Fruit fly (Drosophila melanogaster) whole organism, embryonic: ENCODE data around the gene Arl6IP1.

Experiments
- Awh ChIP-seq: fragments of 200-800 bp; sonication (Bioruptor generic); IDR thresholded peaks from 2 replicates; pipeline ENCODE4, ENCODE4 v1.3.6; 2022; ENCODE audit warnings: missing biosample characterization, missing genetic modification characterization
- B-H1 ChIP-seq: fragments of 200-800 bp; sonication (Bioruptor generic); IDR thresholded peaks from 3 replicates; pipeline ENCODE4 v1.3.6; 2022; ENCODE audit warnings: missing biosample characterization, missing genetic modification characterization
- CG10209 ChIP-seq: fragments of 200-800 bp; sonication (Bioruptor generic); optimal IDR thresholded peaks from 3 replicates; lab custom pipeline; 2017; ENCODE audit warnings: missing biosample characterization, mild to moderate bottlenecking, missing genetic modification characterization, missing genetic modification reagents
- CG13424 ChIP-seq: fragments of 200-800 bp; sonication (Bioruptor generic); optimal IDR thresholded peaks from 2 replicates; lab custom pipeline; 2019; ENCODE audit warnings: missing biosample characterization, mild to moderate bottlenecking, missing genetic modification characterization, moderate library complexity
- CG16815 ChIP-seq: fragments of 200-800 bp; sonication (Bioruptor generic); optimal IDR thresholded peaks from 3 replicates; lab custom pipeline; 2017; ENCODE audit warnings: missing biosample characterization, mild to moderate bottlenecking, missing genetic modification characterization
- CG18262 ChIP-seq: fragments of 200-800 bp; optimal IDR thresholded peaks from 3 replicates; lab custom pipeline; 2019; ENCODE audit warnings: missing biosample characterization, mild to moderate bottlenecking, missing genetic modification characterization, moderate library complexity
- CG1832 ChIP-seq: fragments of 200-800 bp; sonication (Bioruptor generic); optimal IDR thresholded peaks from 2 replicates; lab custom pipeline; 2017; ENCODE audit warnings: missing biosample characterization, mild to moderate bottlenecking, missing genetic modification characterization, inconsistent platforms
- CG31365 ChIP-seq: fragments of 200-800 bp; sonication (Bioruptor generic); optimal IDR thresholded peaks from 2 replicates; lab custom pipeline; 2018; ENCODE audit warnings: missing biosample characterization, mild to moderate bottlenecking, missing genetic modification characterization
- CG33213 ChIP-seq: fragments of 200-800 bp; sonication (Bioruptor generic); optimal IDR thresholded peaks from 3 replicates; lab custom pipeline; 2016; ENCODE audit warnings: missing biosample characterization, missing genetic modification characterization
- CG34376 ChIP-seq: fragments of 200-800 bp; sonication (Bioruptor generic); optimal IDR thresholded peaks from 2 replicates; lab custom pipeline; 2018; ENCODE audit warnings: missing biosample characterization, mild to moderate bottlenecking, missing genetic modification characterization
- CG4730 ChIP-seq: fragments of 200-800 bp; sonication (Bioruptor generic); IDR thresholded peaks from 2 replicates; pipeline ENCODE4 v1.3.6; 2022; ENCODE audit warnings: missing biosample characterization, missing genetic modification characterization
- CG8944 ChIP-seq: fragments of 200-800 bp; sonication (Bioruptor generic); optimal IDR thresholded peaks from 3 replicates; lab custom pipeline; 2016; ENCODE audit warnings: missing biosample characterization, missing genetic modification characterization
- CG9215 ChIP-seq: fragments of 200-800 bp; sonication (Bioruptor generic); IDR thresholded peaks from 2 replicates; pipeline ENCODE4 v1.3.6; 2022; ENCODE audit warnings: missing biosample characterization, missing genetic modification characterization
- CG9817 ChIP-seq: fragments of 200-800 bp; sonication (Bioruptor generic); optimal IDR thresholded peaks from 2 replicates; lab custom pipeline; 2018; ENCODE audit warnings: missing biosample characterization, mild to moderate bottlenecking, missing genetic modification characterization, moderate library complexity
- D ChIP-seq, 2 experiments: fragments of 200-800 bp in 1 of 2; fragments of >200 bp in 1 of 2; sonication (Bioruptor generic) in 1 of 2; optimal IDR thresholded peaks; 2 replicates in 1 of 2; 3 replicates in 1 of 2; lab custom pipeline; 2017; ENCODE audit warnings: mild to moderate bottlenecking in 1 of 2, missing biosample characterization in 1 of 2, missing genetic modification characterization in 1 of 2, missing genetic modification reagents in 1 of 2
- Dbx ChIP-seq: fragments of 200-800 bp; sonication (Bioruptor generic); IDR thresholded peaks from 3 replicates; pipeline ENCODE4 v1.3.6; 2022; ENCODE audit warnings: missing biosample characterization, missing genetic modification characterization
- Dfd ChIP-seq, 2 experiments: fragments of >200 bp; optimal IDR thresholded peaks; 2 replicates each; lab custom pipeline; 2017; ENCODE audit warnings: missing biosample characterization in 2 of 2, missing genetic modification characterization in 2 of 2
- Doc2 ChIP-seq: fragments of 200-800 bp; sonication (Bioruptor generic); IDR thresholded peaks from 2 replicates; pipeline ENCODE4 v1.3.6; 2022; ENCODE audit warnings: missing biosample characterization, missing genetic modification characterization
- Fer1 ChIP-seq: fragments of 200-800 bp; sonication (Bioruptor generic); optimal IDR thresholded peaks from 2 replicates; lab custom pipeline; 2017; ENCODE audit warnings: missing biosample characterization, mild to moderate bottlenecking, missing genetic modification characterization
- MBD-R2 ChIP-seq: fragments of 200-800 bp; sonication (Bioruptor generic); IDR thresholded peaks from 2 replicates; pipeline ENCODE4 v1.3.6; 2022; ENCODE audit warnings: missing biosample characterization, missing genetic modification characterization
- Med ChIP-seq: fragments of 200-800 bp; sonication (Bioruptor generic); peaks from one replicate; lab custom pipeline; 2016; ENCODE audit warnings: missing biosample characterization, missing genetic modification characterization, mild to moderate bottlenecking, inconsistent platforms, moderate library complexity
- Neu2 ChIP-seq: fragments of 200-800 bp; sonication (Bioruptor generic); optimal IDR thresholded peaks from 3 replicates; lab custom pipeline; 2016; ENCODE audit warnings: missing biosample characterization, missing genetic modification characterization, borderline replicate concordance
- NfI ChIP-seq: fragments of 200-800 bp; sonication (Bioruptor generic); optimal IDR thresholded peaks from 3 replicates; lab custom pipeline; 2018; ENCODE audit warnings: missing biosample characterization, mild to moderate bottlenecking, missing genetic modification characterization, moderate library complexity
- Opbp ChIP-seq: fragments of 200-800 bp; sonication (Bioruptor generic); IDR thresholded peaks from 3 replicates; pipeline ENCODE4 v1.3.6; 2022; ENCODE audit warnings: missing biosample characterization, missing genetic modification characterization; ENCODE audit not compliant: partially characterized antibody
- Poxn ChIP-seq: fragments of 200-800 bp; sonication (Bioruptor generic); IDR thresholded peaks from 2 replicates; pipeline ENCODE4 v1.3.6; 2022; ENCODE audit warnings: missing biosample characterization, missing genetic modification characterization
- Ravus ChIP-seq: fragments of 200-800 bp; sonication (Bioruptor generic); IDR thresholded peaks from 2 replicates; pipeline ENCODE4 v1.3.6; 2022; ENCODE audit warnings: missing biosample characterization, missing genetic modification characterization
- Sry-δ ChIP-seq: fragments of 200-800 bp; sonication (Bioruptor generic); optimal IDR thresholded peaks from 2 replicates; lab custom pipeline; 2016; ENCODE audit warnings: missing biosample characterization, missing genetic modification characterization
- Xbp1 ChIP-seq: fragments of 200-800 bp; sonication (Bioruptor generic); optimal IDR thresholded peaks from 3 replicates; lab custom pipeline; 2016; ENCODE audit warnings: missing biosample characterization, mild to moderate bottlenecking, missing genetic modification characterization
- ara ChIP-seq: fragments of 200-800 bp; sonication (Bioruptor generic); IDR thresholded peaks from 2 replicates; pipeline ENCODE4 v1.3.6; 2022; ENCODE audit warnings: missing biosample characterization, missing genetic modification characterization
- ash1 ChIP-seq: fragments of 200-800 bp; sonication (Bioruptor generic); optimal IDR thresholded peaks from 2 replicates; lab custom pipeline; 2018; ENCODE audit warnings: missing biosample characterization, mild to moderate bottlenecking, missing genetic modification characterization
- bab2 ChIP-seq: fragments of 200-800 bp; sonication (Bioruptor generic); optimal IDR thresholded peaks from 2 replicates; lab custom pipeline; 2016; ENCODE audit warnings: missing biosample characterization, missing genetic modification characterization
- chm ChIP-seq: fragments of 200-800 bp; sonication (Bioruptor generic); IDR thresholded peaks from 2 replicates; pipeline ENCODE4 v1.3.6; 2022; ENCODE audit warnings: missing biosample characterization, missing genetic modification characterization
- danr ChIP-seq: fragments of 200-800 bp; sonication (Bioruptor generic); IDR thresholded peaks from 2 replicates; pipeline ENCODE4 v1.3.6; 2022; ENCODE audit warnings: missing biosample characterization, missing genetic modification characterization
- dimm ChIP-seq: fragments of 200-800 bp; sonication (Bioruptor generic); IDR thresholded peaks from 2 replicates; pipeline ENCODE4 v1.3.6; 2022; ENCODE audit warnings: missing biosample characterization, missing genetic modification characterization
- ems ChIP-seq: fragments of 200-800 bp; sonication (Bioruptor generic); optimal IDR thresholded peaks from 3 replicates; lab custom pipeline; 2016; ENCODE audit warnings: missing biosample characterization, missing genetic modification characterization
- jumu ChIP-seq: fragments of 200-800 bp; sonication (Bioruptor generic); optimal IDR thresholded peaks from 3 replicates; lab custom pipeline; 2016; ENCODE audit warnings: missing biosample characterization, missing genetic modification characterization
- lbe ChIP-seq: fragments of 200-800 bp; sonication (Bioruptor generic); optimal IDR thresholded peaks from 2 replicates; lab custom pipeline; 2016; ENCODE audit warnings: missing biosample characterization, mild to moderate bottlenecking, missing genetic modification characterization
- luna ChIP-seq: fragments of 200-800 bp; sonication (Bioruptor generic); optimal IDR thresholded peaks from 2 replicates; lab custom pipeline; 2016; ENCODE audit warnings: missing biosample characterization, missing genetic modification characterization
- nau ChIP-seq: fragments of 200-800 bp; sonication (Bioruptor generic); optimal IDR thresholded peaks from 3 replicates; lab custom pipeline; 2017; ENCODE audit warnings: missing biosample characterization, mild to moderate bottlenecking, missing genetic modification characterization, missing genetic modification reagents
- phol ChIP-seq: fragments of 200-800 bp; sonication (Bioruptor generic); optimal IDR thresholded peaks from 3 replicates; lab custom pipeline; 2018; ENCODE audit warnings: missing biosample characterization, mild to moderate bottlenecking, missing genetic modification characterization, moderate library complexity
- pnt ChIP-seq: fragments of 200-800 bp; sonication (Bioruptor generic); optimal IDR thresholded peaks from 3 replicates; lab custom pipeline; 2016; ENCODE audit warnings: missing biosample characterization, missing genetic modification characterization
- pros ChIP-seq: fragments of 200-800 bp; sonication (Bioruptor generic); optimal IDR thresholded peaks from 3 replicates; lab custom pipeline; 2019; ENCODE audit warnings: missing biosample characterization, mild to moderate bottlenecking, missing genetic modification characterization, moderate library complexity
- ranshi ChIP-seq: fragments of 200-800 bp; sonication (Bioruptor generic); IDR thresholded peaks from 2 replicates; pipeline ENCODE4 v1.3.6; 2022; ENCODE audit warnings: missing biosample characterization, missing genetic modification characterization
- ro ChIP-seq: fragments of 200-800 bp; sonication (Bioruptor generic); IDR thresholded peaks from 2 replicates; pipeline ENCODE4 v1.3.6; 2022; ENCODE audit warnings: missing biosample characterization, missing genetic modification characterization
- row ChIP-seq: fragments of 200-800 bp; sonication (Bioruptor generic); IDR thresholded peaks from 3 replicates; pipeline ENCODE4 v1.3.6; 2022; ENCODE audit warnings: missing biosample characterization, missing genetic modification characterization
- sens-2 ChIP-seq: fragments of 200-800 bp; sonication (Bioruptor generic); IDR thresholded peaks from 2 replicates; pipeline ENCODE4 v1.3.6; 2022; ENCODE audit warnings: missing biosample characterization, missing genetic modification characterization
- tin ChIP-seq: fragments of 200-800 bp; sonication (Bioruptor generic); optimal IDR thresholded peaks from 3 replicates; lab custom pipeline; 2016; ENCODE audit warnings: missing biosample characterization, missing genetic modification characterization
- tio ChIP-seq: fragments of 200-800 bp; sonication (Bioruptor generic); optimal IDR thresholded peaks from 2 replicates; lab custom pipeline; 2017; ENCODE audit warnings: missing biosample characterization, missing genetic modification characterization, inconsistent platforms

The Arl6IP1 gene

dm6 chr3R:16655494-16656493 lies 12.4 kb downstream of the Arl6IP1 start, which contains the start of gene modSP (continued):
- TF ChIP-seq Fer1 (GFP tag; lab: Kevin White, UChicago) (no peak), Sry-δ (GFP tag; lab: Kevin White, UChicago) (peak; percentile 49), CG34376 (GFP tag; lab: Kevin White, UChicago) (no peak), bab2 (peak; percentile 37), NfI (no peak), CG1832 (GFP tag; lab: Kevin White, UChicago) (no peak), Ravus (GFP tag; lab: Robert Waterston, UW) (no peak), nau (no peak), CG8944 (no peak), Awh (GFP tag; lab: Robert Waterston, UW) (0 out of 2 replicates have a peak, but pooled peaks have one; percentile 13), Med (peak; percentile 75), Poxn (GFP tag; lab: Robert Waterston, UW) (no peak), Opbp (GFP tag; lab: Robert Waterston, UW) (peak; percentile 81), CG9215 (GFP tag; lab: Robert Waterston, UW) (no peak), CG16815 (GFP tag; lab: Kevin White, UChicago) (no peak), ara (GFP tag; lab: Robert Waterston, UW) (no peak), Dfd (GFP tag; optimal IDR thresholded peaks at IDR 0.05; lab: Kevin White, UChicago) (no peak), CG31365 (tag; lab: Kevin White, UChicago) (peak; percentile 29), luna (GFP tag; lab: Kevin White, UChicago) (no peak), pnt (GFP tag; lab: Kevin White, UChicago) (no peak), Xbp1 (peak; percentile 47), CG13424 (peak; percentile 12), chm (peak; percentile 46; the same call in 1 of the 2 replicates), Doc2 (GFP tag; lab: Robert Waterston, UW) (no peak), Dbx (GFP tag; lab: Robert Waterston, UW) (0 out of 3 replicates have a peak, but pooled peaks have one; percentile 31), dimm (GFP tag; lab: Robert Waterston, UW) (no peak), tio (GFP tag; lab: Kevin White, UChicago) (no peak), pros (GFP tag; lab: Kevin White, UChicago) (no peak), CG18262 (tag; lab: Kevin White, UChicago) (peak; percentile 8), CG10209 (GFP tag; lab: Kevin White, UChicago) (no peak), B-H1 (GFP tag; lab: Robert Waterston, UW) (peak; percentile 21; the same call in 1 of the 3 replicates), row (GFP tag; lab: Robert Waterston, UW) (peak; percentile 73), CG9817 (peak; percentile 7), phol (tag; lab: Kevin White, UChicago) (peak; percentile 13), jumu (GFP tag; lab: Kevin White, UChicago) (peak; percentile 18), danr (GFP tag; lab: Robert Waterston, UW) (no peak), Neu2 (GFP tag; lab: Kevin White, UChicago) (no peak), sens-2 (no peak), tin (GFP tag; lab: Kevin White, UChicago) (peak; percentile 18), ro (GFP tag; lab: Robert Waterston, UW) (no peak), MBD-R2 (0 out of 2 replicates have a peak, but pooled peaks have one; percentile 23), ems (peak; percentile 53), CG4730 (GFP tag; lab: Robert Waterston, UW) (no peak), lbe (GFP tag; lab: Kevin White, UChicago) (no peak), CG33213 (GFP tag; lab: Kevin White, UChicago) (peak; percentile 72), ash1 (GFP tag; lab: Kevin White, UChicago) (no peak), D (optimal IDR thresholded peaks at IDR 0.05; lab: Kevin White, UChicago) (no peak), D (GFP tag; optimal IDR thresholded peaks at IDR 0.05; lab: Kevin White, UChicago) (no peak), ranshi (GFP tag; lab: Robert Waterston, UW) (peak; percentile 61)
